Fruit fly (Drosophila melanogaster) whole organism, embryonic: ENCODE results near the gene Cyp313a4.

ENCODE experiments used
- B-H2 ChIP-seq: fragments of 200-800 bp; sonication (Bioruptor generic); optimal IDR thresholded peaks from 2 replicates; lab custom pipeline; 2018; ENCODE audit warnings: missing biosample characterization, mild to moderate bottlenecking, missing genetic modification characterization
- CG1024 ChIP-seq: fragments of 200-800 bp; sonication (Bioruptor generic); IDR thresholded peaks from 2 replicates; pipeline ENCODE4 v1.3.6; 2022; ENCODE audit warnings: missing biosample characterization, missing genetic modification characterization
- CG10321 ChIP-seq: fragments of 200-800 bp; sonication (Bioruptor generic); IDR thresholded peaks from 2 replicates; pipeline ENCODE4 v1.3.6; 2022; ENCODE audit warnings: missing biosample characterization, missing genetic modification characterization
- CG14710 ChIP-seq: fragments of 200-800 bp; sonication (Bioruptor generic); optimal IDR thresholded peaks from 3 replicates; lab custom pipeline; 2019; ENCODE audit warnings: missing biosample characterization, mild to moderate bottlenecking, missing genetic modification characterization, moderate library complexity
- CG15479 ChIP-seq: fragments of 200-800 bp; sonication (Bioruptor generic); optimal IDR thresholded peaks from 3 replicates; lab custom pipeline; 2019; ENCODE audit warnings: missing biosample characterization, mild to moderate bottlenecking, missing genetic modification characterization, moderate library complexity
- CG15696 ChIP-seq: fragments of 200-800 bp; sonication (Bioruptor generic); optimal IDR thresholded peaks from 2 replicates; lab custom pipeline; 2019; ENCODE audit warnings: missing biosample characterization, mild to moderate bottlenecking, missing genetic modification characterization, moderate library complexity
- CG17359 ChIP-seq: fragments of 200-800 bp; sonication (Bioruptor generic); optimal IDR thresholded peaks from 3 replicates; lab custom pipeline; 2018; ENCODE audit warnings: missing biosample characterization, mild to moderate bottlenecking, missing genetic modification characterization, moderate library complexity
- CG17385 ChIP-seq: fragments of 200-800 bp; sonication (Bioruptor generic); optimal IDR thresholded peaks from 3 replicates; lab custom pipeline; 2018; ENCODE audit warnings: missing biosample characterization, mild to moderate bottlenecking, missing genetic modification characterization
- CG17802 ChIP-seq: fragments of 200-800 bp; sonication (Bioruptor generic); optimal IDR thresholded peaks from 2 replicates; lab custom pipeline; 2018; ENCODE audit warnings: missing biosample characterization, mild to moderate bottlenecking, missing genetic modification characterization, moderate library complexity
- CG2116 ChIP-seq: fragments of 200-800 bp; sonication (Bioruptor generic); optimal IDR thresholded peaks from 3 replicates; lab custom pipeline; 2018; ENCODE audit warnings: missing biosample characterization, mild to moderate bottlenecking, missing genetic modification characterization
- CG30431 ChIP-seq: fragments of 200-800 bp; sonication (Bioruptor generic); optimal IDR thresholded peaks from 2 replicates; lab custom pipeline; 2017; ENCODE audit warnings: missing biosample characterization, missing genetic modification characterization
- CG31224 ChIP-seq: fragments of 200-800 bp; sonication (Bioruptor generic); IDR thresholded peaks from 2 replicates; pipeline ENCODE4 v1.3.6; 2022; ENCODE audit warnings: missing biosample characterization, missing genetic modification characterization
- CG42726 ChIP-seq: fragments of 200-800 bp; sonication (Bioruptor generic); IDR thresholded peaks from 2 replicates; pipeline ENCODE4 v1.3.6; 2022; ENCODE audit warnings: missing biosample characterization, missing genetic modification characterization; ENCODE audit not compliant: partially characterized antibody
- CG7357 ChIP-seq: fragments of 200-800 bp; sonication (Bioruptor generic); IDR thresholded peaks from 3 replicates; pipeline ENCODE4 v1.3.6; 2022; ENCODE audit warnings: missing biosample characterization, missing genetic modification characterization
- CG7786 ChIP-seq: fragments of 200-800 bp; sonication (Bioruptor generic); optimal IDR thresholded peaks from 2 replicates; lab custom pipeline; 2016; ENCODE audit warnings: missing biosample characterization, missing genetic modification characterization
- CG7839 ChIP-seq: fragments of 200-800 bp; sonication (Bioruptor generic); optimal IDR thresholded peaks from 3 replicates; lab custom pipeline; 2018; ENCODE audit warnings: missing biosample characterization, mild to moderate bottlenecking, missing genetic modification characterization, moderate library complexity
- CG8478 ChIP-seq: fragments of >200 bp; optimal IDR thresholded peaks from 2 replicates; lab custom pipeline; 2018
- CG8765 ChIP-seq: fragments of 200-800 bp; sonication (Bioruptor generic); IDR thresholded peaks from 2 replicates; pipeline ENCODE4 v1.3.6; 2022; ENCODE audit warnings: missing biosample characterization, missing genetic modification characterization
- CG8924 ChIP-seq: fragments of 200-800 bp; optimal IDR thresholded peaks from 3 replicates; lab custom pipeline; 2019; ENCODE audit warnings: missing biosample characterization, mild to moderate bottlenecking, missing genetic modification characterization, moderate library complexity
- CG9437 ChIP-seq: fragments of 200-800 bp; sonication (Bioruptor generic); optimal IDR thresholded peaks from 2 replicates; lab custom pipeline; 2018; ENCODE audit warnings: missing biosample characterization, mild to moderate bottlenecking, missing genetic modification characterization
- CTCF ChIP-seq: fragments of 200-800 bp; sonication (Bioruptor generic); optimal IDR thresholded peaks from 2 replicates; lab custom pipeline; 2017; ENCODE audit warnings: missing biosample characterization, mild to moderate bottlenecking, missing genetic modification characterization, moderate library complexity
- Camta ChIP-seq: fragments of 200-800 bp; sonication (Bioruptor generic); optimal IDR thresholded peaks from 2 replicates; lab custom pipeline; 2016; ENCODE audit warnings: missing biosample characterization, missing genetic modification characterization
- Elba2 ChIP-seq: fragments of 200-800 bp; sonication (Bioruptor generic); optimal IDR thresholded peaks from 3 replicates; lab custom pipeline; 2016; ENCODE audit warnings: missing biosample characterization, missing genetic modification characterization
- Ets65A ChIP-seq: fragments of 200-800 bp; sonication (Bioruptor generic); peaks from one replicate; lab custom pipeline; 2016; ENCODE audit warnings: missing biosample characterization, missing genetic modification characterization
- Mes4 ChIP-seq: fragments of 200-800 bp; sonication (Bioruptor generic); optimal IDR thresholded peaks from 2 replicates; lab custom pipeline; 2016; ENCODE audit warnings: missing biosample characterization, missing genetic modification characterization
- NC2α ChIP-seq: fragments of 200-800 bp; sonication (Bioruptor generic); optimal IDR thresholded peaks from 2 replicates; lab custom pipeline; 2016; ENCODE audit warnings: missing biosample characterization, missing genetic modification characterization
- Six4 ChIP-seq: fragments of 200-800 bp; sonication (Bioruptor generic); optimal IDR thresholded peaks from 2 replicates; lab custom pipeline; 2016; ENCODE audit warnings: missing biosample characterization, missing genetic modification characterization
- Sox102F ChIP-seq: fragments of 200-800 bp; sonication (Bioruptor generic); optimal IDR thresholded peaks from 2 replicates; lab custom pipeline; 2018; ENCODE audit warnings: missing biosample characterization, mild to moderate bottlenecking, missing genetic modification characterization, moderate library complexity
- Ssrp ChIP-seq: fragments of 200-800 bp; sonication (Bioruptor generic); optimal IDR thresholded peaks from 2 replicates; lab custom pipeline; 2018; ENCODE audit warnings: missing biosample characterization, mild to moderate bottlenecking, missing genetic modification characterization, moderate library complexity
- al ChIP-seq: fragments of 200-800 bp; sonication (Bioruptor generic); IDR thresholded peaks from 2 replicates; pipeline ENCODE4 v1.3.6; 2022; ENCODE audit warnings: missing biosample characterization, missing genetic modification characterization
- ara ChIP-seq: fragments of 200-800 bp; sonication (Bioruptor generic); IDR thresholded peaks from 2 replicates; pipeline ENCODE4 v1.3.6; 2022; ENCODE audit warnings: missing biosample characterization, missing genetic modification characterization
- crp ChIP-seq, 2 experiments: fragments of 200-800 bp; sonication (Bioruptor generic); optimal IDR thresholded peaks; 2 replicates in 1 of 2; 3 replicates in 1 of 2; lab custom pipeline; 2017; ENCODE audit warnings: missing biosample characterization in 2 of 2, missing genetic modification characterization in 2 of 2, mild to moderate bottlenecking in 1 of 2, moderate library complexity in 1 of 2
- en ChIP-seq: fragments of 200-800 bp; sonication (Bioruptor generic); optimal IDR thresholded peaks from 2 replicates; lab custom pipeline; 2016; ENCODE audit warnings: missing biosample characterization, missing genetic modification characterization
- fru ChIP-seq: fragments of >200 bp; optimal IDR thresholded peaks from 2 replicates; lab custom pipeline; 2017
- grn ChIP-seq: fragments of 200-800 bp; sonication (Bioruptor generic); optimal IDR thresholded peaks from 3 replicates; lab custom pipeline; 2017; ENCODE audit warnings: missing biosample characterization, missing genetic modification characterization
- hbn ChIP-seq: fragments of 200-800 bp; sonication (Bioruptor generic); IDR thresholded peaks from 2 replicates; pipeline ENCODE4 v1.3.6; 2022; ENCODE audit warnings: missing biosample characterization, missing genetic modification characterization; ENCODE audit not compliant: partially characterized antibody
- jing ChIP-seq: fragments of 200-800 bp; sonication (Bioruptor generic); optimal IDR thresholded peaks from 2 replicates; lab custom pipeline; 2018; ENCODE audit warnings: missing biosample characterization, mild to moderate bottlenecking, missing genetic modification characterization
- p53 ChIP-seq: fragments of 200-800 bp; sonication (Bioruptor generic); optimal IDR thresholded peaks from 2 replicates; lab custom pipeline; 2016; ENCODE audit warnings: missing biosample characterization, missing genetic modification characterization
- pb ChIP-seq: fragments of 200-800 bp; sonication (Bioruptor generic); optimal IDR thresholded peaks from 3 replicates; lab custom pipeline; 2016; ENCODE audit warnings: missing biosample characterization, missing genetic modification characterization
- prd ChIP-seq, 3 experiments: fragments of >200 bp in 2 of 3; fragments of 200-800 bp in 1 of 3; sonication (Bioruptor generic) in 1 of 3; optimal IDR thresholded peaks in 2 of 3; IDR thresholded peaks in 1 of 3; 2 replicates in 2 of 3; 3 replicates in 1 of 3; pipeline versions ENCODE4 v1.3.6 to Lab custom; 2017 to 2022; ENCODE audit warnings: missing biosample characterization in 1 of 3, missing genetic modification characterization in 1 of 3
- pzg ChIP-seq: fragments of 200-800 bp; sonication (Bioruptor generic); optimal IDR thresholded peaks from 3 replicates; lab custom pipeline; 2018; ENCODE audit warnings: missing biosample characterization, mild to moderate bottlenecking, missing genetic modification characterization, moderate library complexity
- salm ChIP-seq: fragments of 200-800 bp; sonication (Bioruptor generic); optimal IDR thresholded peaks from 2 replicates; lab custom pipeline; 2018; ENCODE audit warnings: missing biosample characterization, mild to moderate bottlenecking, missing genetic modification characterization
- schlank ChIP-seq: fragments of 200-800 bp; sonication (Bioruptor generic); optimal IDR thresholded peaks from 2 replicates; lab custom pipeline; 2018; ENCODE audit warnings: missing biosample characterization, mild to moderate bottlenecking, missing genetic modification characterization
- sisA ChIP-seq: fragments of 200-800 bp; sonication (Bioruptor generic); IDR thresholded peaks from 2 replicates; pipeline ENCODE4 v1.3.6; 2022; ENCODE audit warnings: missing biosample characterization, missing genetic modification characterization
- slbo ChIP-seq: fragments of 200-800 bp; sonication (Bioruptor generic); IDR thresholded peaks from 2 replicates; pipeline ENCODE4 v1.3.6; 2022; ENCODE audit warnings: missing biosample characterization, missing genetic modification characterization
- sna ChIP-seq: fragments of 200-800 bp; sonication (Bioruptor generic); IDR thresholded peaks from 2 replicates; pipeline ENCODE4 v1.3.6; 2022; ENCODE audit warnings: missing biosample characterization, missing genetic modification characterization; ENCODE audit not compliant: partially characterized antibody
- stc ChIP-seq: fragments of 200-800 bp; sonication (Bioruptor generic); IDR thresholded peaks from 2 replicates; pipeline ENCODE4 v1.3.6; 2022; ENCODE audit warnings: missing biosample characterization, missing genetic modification characterization
- tin ChIP-seq: fragments of 200-800 bp; sonication (Bioruptor generic); optimal IDR thresholded peaks from 3 replicates; lab custom pipeline; 2016; ENCODE audit warnings: missing biosample characterization, missing genetic modification characterization
- tup ChIP-seq: fragments of 200-800 bp; sonication (Bioruptor generic); optimal IDR thresholded peaks from 2 replicates; lab custom pipeline; 2016; ENCODE audit warnings: missing biosample characterization, mild to moderate bottlenecking, missing genetic modification characterization, moderate library complexity
- vnd ChIP-seq: fragments of 200-800 bp; sonication (Bioruptor generic); IDR thresholded peaks from 3 replicates; pipeline ENCODE4 v1.3.6; 2022; ENCODE audit warnings: missing biosample characterization, missing genetic modification characterization; ENCODE audit not compliant: partially characterized antibody
- wdn ChIP-seq: fragments of 200-800 bp; sonication (Bioruptor generic); IDR thresholded peaks from 2 replicates; pipeline ENCODE4 v1.3.6; 2022; ENCODE audit warnings: missing biosample characterization, missing genetic modification characterization

The Cyp313a4 gene

DNA sequence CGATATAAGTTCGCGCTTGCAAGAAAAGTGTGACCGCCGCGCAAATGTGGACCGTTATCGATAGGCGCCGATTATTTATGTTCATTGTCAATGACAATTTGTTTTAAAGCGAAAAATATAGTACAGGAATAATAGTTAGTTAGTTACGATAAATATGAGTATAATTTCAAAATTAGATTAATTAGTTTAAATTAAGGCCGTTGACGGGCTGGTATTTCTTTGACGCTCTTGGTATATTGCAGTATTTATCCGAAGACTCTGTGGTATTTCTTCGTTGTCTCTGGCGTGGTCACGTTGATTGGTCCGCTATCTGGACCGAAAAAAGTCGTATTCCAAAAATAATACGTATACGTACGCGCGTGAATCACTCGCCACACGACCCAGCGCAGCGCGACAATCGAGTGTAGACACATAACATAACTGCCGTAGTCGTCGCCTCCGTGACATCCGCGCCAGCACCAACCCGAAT lies 16.4 kb upstream of the Cyp313a4 start (continued):
- TF ChIP-seq crp (GFP tag; optimal IDR thresholded peaks at IDR 0.05; lab: Kevin White, UChicago), result no peak
- TF ChIP-seq B-H2, result no peak
- TF ChIP-seq CG7839, result no peak
- peak; percentile 25 for TF ChIP-seq Ets65A (GFP tag; lab: Kevin White, UChicago)
- TF ChIP-seq CG9437 (GFP tag; lab: Kevin White, UChicago), result no peak
- no peak for TF ChIP-seq stc (GFP tag; lab: Robert Waterston, UW)
- TF ChIP-seq CG14710 (tag; lab: Kevin White, UChicago), result peak; percentile 65
- TF ChIP-seq al (GFP tag; lab: Robert Waterston, UW), result no peak
- no peak for TF ChIP-seq CG17802 (tag; lab: Kevin White, UChicago)
- no peak for TF ChIP-seq CG7786 (GFP tag; lab: Kevin White, UChicago)
- no peak for TF ChIP-seq NC2α
- no peak for TF ChIP-seq CG31224 (GFP tag; lab: Robert Waterston, UW)
- TF ChIP-seq slbo, result no peak
- TF ChIP-seq Ssrp (tag; lab: Kevin White, UChicago), result no peak
- TF ChIP-seq CG1024 (GFP tag; lab: Robert Waterston, UW), result no peak
- 0 out of 2 replicates have a peak, but pooled peaks have one; percentile 31 for TF ChIP-seq hbn (GFP tag; lab: Robert Waterston, UW)
- no peak for TF ChIP-seq CG30431
- TF ChIP-seq CG15479 (GFP tag; lab: Kevin White, UChicago), result no peak
- TF ChIP-seq tup (GFP tag; lab: Kevin White, UChicago), result no peak
- TF ChIP-seq wdn (GFP tag; lab: Robert Waterston, UW), result no peak
- no peak for TF ChIP-seq CG8478 (lab: Kevin White, UChicago)
- TF ChIP-seq CG2116 (GFP tag; lab: Kevin White, UChicago), result peak; percentile 70
- TF ChIP-seq schlank (tag; lab: Kevin White, UChicago), result no peak
- TF ChIP-seq CG7357, result no peak
- no peak for TF ChIP-seq pb
- no peak for TF ChIP-seq Camta (GFP tag; lab: Kevin White, UChicago)
- no peak for TF ChIP-seq jing (GFP tag; lab: Kevin White, UChicago)
- TF ChIP-seq CG8924 (tag; lab: Kevin White, UChicago), result no peak
- no peak for TF ChIP-seq sisA (GFP tag; lab: Robert Waterston, UW)
- no peak for TF ChIP-seq en (GFP tag; lab: Kevin White, UChicago)
- TF ChIP-seq tin (GFP tag; lab: Kevin White, UChicago), result no peak
- no peak for TF ChIP-seq salm (tag; lab: Kevin White, UChicago)
- no peak for TF ChIP-seq grn (GFP tag; lab: Kevin White, UChicago)
- no peak for TF ChIP-seq Elba2 (GFP tag; lab: Kevin White, UChicago)
- no peak for TF ChIP-seq CG15696 (tag; lab: Kevin White, UChicago)
- peak; percentile 30 for TF ChIP-seq CTCF (GFP tag; lab: Kevin White, UChicago)
- no peak for TF ChIP-seq Mes4 (GFP tag; lab: Kevin White, UChicago)
- TF ChIP-seq prd (optimal IDR thresholded peaks at IDR 0.05; lab: Kevin White, UChicago), result no peak
- no peak for TF ChIP-seq prd (GFP tag; IDR thresholded peaks at IDR 0.05; lab: Robert Waterston, UW)
- TF ChIP-seq sna (GFP tag; lab: Robert Waterston, UW), result 0 out of 2 replicates have a peak, but pooled peaks have one; percentile 41
- TF ChIP-seq CG17385 (GFP tag; lab: Kevin White, UChicago), result no peak
- TF ChIP-seq vnd, result peak; percentile 48; the same call in 1 of the 3 replicates
- no peak for TF ChIP-seq Sox102F (GFP tag; lab: Kevin White, UChicago)
- no peak for TF ChIP-seq ara (GFP tag; lab: Robert Waterston, UW)
- no peak for TF ChIP-seq CG10321 (GFP tag; lab: Robert Waterston, UW)
- peak; percentile 87 for TF ChIP-seq pzg (GFP tag; lab: Kevin White, UChicago)
- no peak for TF ChIP-seq CG17359 (tag; lab: Kevin White, UChicago)
- no peak for TF ChIP-seq p53 (GFP tag; lab: Kevin White, UChicago)
- no peak; the same call in 1 of the 2 replicates for TF ChIP-seq CG42726 (GFP tag; lab: Robert Waterston, UW)
- TF ChIP-seq Six4 (GFP tag; lab: Kevin White, UChicago), result no peak
- no peak for TF ChIP-seq fru (lab: Kevin White, UChicago)
- no peak for TF ChIP-seq CG8765 (GFP tag; lab: Robert Waterston, UW)
